Worm (Caenorhabditis elegans): ENCODE data around the gene F55G11.6.

DNA sequence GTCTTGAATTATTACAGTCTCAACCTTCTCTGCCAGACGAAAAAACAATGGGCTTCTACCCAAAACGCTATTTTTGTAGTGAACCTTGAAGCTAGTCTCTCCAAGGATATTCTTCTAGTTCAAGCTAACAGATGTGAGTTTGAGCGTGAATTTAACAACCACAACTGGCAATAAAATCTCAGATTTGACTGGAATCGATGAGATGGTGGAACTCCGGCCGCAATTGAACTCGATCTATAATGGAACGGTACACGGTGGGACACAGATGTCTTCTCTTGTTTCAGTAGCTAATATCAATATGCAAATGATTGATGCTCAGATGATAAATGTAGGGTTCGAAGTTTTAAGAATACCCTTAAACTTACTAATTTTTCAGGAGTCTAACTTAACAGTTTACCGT, 19.8 kb downstream of the F55G11.6 start:
- TF ChIP-seq nhr-6 (tag; optimal IDR thresholded peaks at IDR 0.05), result no peak
- no peak for TF ChIP-seq ZK546.5 (tag; optimal IDR thresholded peaks at IDR 0.05)
- TF ChIP-seq elt-3 (tag; optimal IDR thresholded peaks at IDR 0.05), result no peak
- TF ChIP-seq peb-1 (tag; optimal IDR thresholded peaks at IDR 0.05), result no peak
- TF ChIP-seq nhr-10 (tag; optimal IDR thresholded peaks at IDR 0.05), result no peak
- TF ChIP-seq nhr-11 (tag; optimal IDR thresholded peaks at IDR 0.05), result no peak

All from whole organism, L2 larva.